Fruit fly (Drosophila melanogaster): Measurements from ENCODE around the gene tup.

dm6 chr2L:18899254-18899653 lies 18.2 kb upstream of the tup start:
- TF ChIP-seq pan (optimal IDR thresholded peaks at IDR 0.05), result no peak
- no peak for TF ChIP-seq psq (optimal IDR thresholded peaks at IDR 0.05)
- TF ChIP-seq CG8478 (optimal IDR thresholded peaks at IDR 0.05), result no peak
- no peak for TF ChIP-seq EcR (GFP tag; optimal IDR thresholded peaks at IDR 0.05)

Measured in whole organism.